Worm (Caenorhabditis elegans) whole organism, mixed stage, embryonic: ENCODE measurements around the gene ceh-49.

Experiments used
- M03D4.4 ChIP-seq: sonication (generic microtip); optimal IDR thresholded peaks from 2 replicates; lab custom pipeline; 2017; ENCODE audit warnings: mild to moderate bottlenecking, missing genetic modification characterization, missing compliant biosample characterization
- bed-3 ChIP-seq: fragments of 200-800 bp; sonication (Bioruptor generic); optimal IDR thresholded peaks from 3 replicates; lab custom pipeline; 2018; ENCODE audit warnings: mild to moderate bottlenecking, missing genetic modification characterization, moderate library complexity, missing compliant biosample characterization
- blmp-1 ChIP-seq: fragments of 150-350 bp; optimal IDR thresholded peaks from 2 replicates; lab custom pipeline; 2014; ENCODE audit warnings: missing biosample characterization, missing genetic modification characterization
- ceh-43 ChIP-seq: fragments of 200-800 bp; sonication (Bioruptor generic); optimal IDR thresholded peaks from 2 replicates; lab custom pipeline; 2018; ENCODE audit warnings: mild to moderate bottlenecking, missing genetic modification characterization, moderate library complexity, missing compliant biosample characterization
- ceh-83 ChIP-seq: fragments of 200-800 bp; sonication (Bioruptor generic); optimal IDR thresholded peaks from 2 replicates; lab custom pipeline; 2018; ENCODE audit warnings: mild to moderate bottlenecking, missing genetic modification characterization, missing compliant biosample characterization
- cnd-1 ChIP-seq: fragments of 200-800 bp; sonication (Bioruptor generic); optimal IDR thresholded peaks from 2 replicates; lab custom pipeline; 2018; ENCODE audit warnings: mild to moderate bottlenecking, missing genetic modification characterization, missing compliant biosample characterization
- drap-1 ChIP-seq: fragments of 200-800 bp; sonication (Bioruptor generic); optimal IDR thresholded peaks from 3 replicates; lab custom pipeline; 2018; ENCODE audit warnings: mild to moderate bottlenecking, missing genetic modification characterization, missing compliant biosample characterization
- elt-1 ChIP-seq: sonication (generic microtip); optimal IDR thresholded peaks from 2 replicates; lab custom pipeline; 2017; ENCODE audit warnings: missing genetic modification characterization, mild to moderate bottlenecking, missing compliant biosample characterization, antibody characterized with exemption, moderate library complexity, borderline replicate concordance; ENCODE audit not compliant: insufficient read depth
- elt-3 ChIP-seq: fragments of 150-350 bp; optimal IDR thresholded peaks from 2 replicates; lab custom pipeline; 2014; ENCODE audit warnings: missing biosample characterization, missing genetic modification characterization
- flh-1 ChIP-seq: fragments of 200-800 bp; sonication (Bioruptor generic); optimal IDR thresholded peaks from 2 replicates; lab custom pipeline; 2018; ENCODE audit warnings: mild to moderate bottlenecking, missing genetic modification characterization, moderate library complexity, missing compliant biosample characterization
- lin-13 ChIP-seq: fragments of 150-350 bp; optimal IDR thresholded peaks from 2 replicates; lab custom pipeline; 2014; ENCODE audit warnings: missing biosample characterization, missing genetic modification characterization
- lin-32 ChIP-seq: fragments of 200-800 bp; sonication (Bioruptor generic); optimal IDR thresholded peaks from 2 replicates; lab custom pipeline; 2018; ENCODE audit warnings: mild to moderate bottlenecking, missing genetic modification characterization, missing compliant biosample characterization
- lsy-2 ChIP-seq: fragments of 150-350 bp; optimal IDR thresholded peaks from 2 replicates; lab custom pipeline; 2014; ENCODE audit warnings: missing biosample characterization, missing genetic modification characterization
- mab-5 ChIP-seq: fragments of 150-350 bp; optimal IDR thresholded peaks from 2 replicates; lab custom pipeline; 2014; ENCODE audit warnings: missing biosample characterization, missing genetic modification characterization
- mep-1 ChIP-seq: fragments of 150-350 bp; optimal IDR thresholded peaks from 2 replicates; lab custom pipeline; 2017; ENCODE audit warnings: missing biosample characterization, missing genetic modification reagents, missing genetic modification characterization, inconsistent platforms
- mls-2 ChIP-seq: sonication (generic microtip); optimal IDR thresholded peaks from 2 replicates; lab custom pipeline; 2016; ENCODE audit warnings: mild to moderate bottlenecking, missing genetic modification characterization, moderate library complexity, missing compliant biosample characterization
- nhr-12 ChIP-seq: fragments of 150-350 bp; optimal IDR thresholded peaks from 2 replicates; lab custom pipeline; 2014; ENCODE audit warnings: missing biosample characterization, missing genetic modification characterization
- nhr-2 ChIP-seq: fragments of 150-350 bp; optimal IDR thresholded peaks from 2 replicates; lab custom pipeline; 2014; ENCODE audit warnings: missing biosample characterization, missing genetic modification characterization
- nhr-237 ChIP-seq: fragments of 150-350 bp; optimal IDR thresholded peaks from 2 replicates; lab custom pipeline; 2014; ENCODE audit warnings: missing biosample characterization, missing genetic modification characterization
- nhr-28 ChIP-seq: fragments of 150-350 bp; optimal IDR thresholded peaks from 2 replicates; lab custom pipeline; 2014; ENCODE audit warnings: missing biosample characterization, missing genetic modification characterization
- sem-2 ChIP-seq: fragments of 200-800 bp; sonication (Bioruptor generic); optimal IDR thresholded peaks from 2 replicates; lab custom pipeline; 2018; ENCODE audit warnings: mild to moderate bottlenecking, missing genetic modification characterization, missing compliant biosample characterization
- snpc-4 ChIP-seq: fragments of 150-350 bp; optimal IDR thresholded peaks from 2 replicates; lab custom pipeline; 2014; ENCODE audit warnings: missing biosample characterization, missing genetic modification characterization
- sptf-1 ChIP-seq: sonication (generic microtip); optimal IDR thresholded peaks from 2 replicates; lab custom pipeline; 2017; ENCODE audit warnings: mild to moderate bottlenecking, missing genetic modification characterization, moderate library complexity, missing compliant biosample characterization
- tbx-8 ChIP-seq: fragments of 200-800 bp; sonication (Bioruptor generic); optimal IDR thresholded peaks from 2 replicates; lab custom pipeline; 2018; ENCODE audit warnings: mild to moderate bottlenecking, missing genetic modification characterization, moderate library complexity, missing compliant biosample characterization
- unc-120 ChIP-seq: sonication (generic microtip); optimal IDR thresholded peaks from 2 replicates; lab custom pipeline; 2017; ENCODE audit warnings: missing genetic modification characterization, missing compliant biosample characterization; ENCODE audit not compliant: poor library complexity, severe bottlenecking
- unc-39 ChIP-seq: fragments of 150-350 bp; optimal IDR thresholded peaks from 2 replicates; lab custom pipeline; 2014; ENCODE audit warnings: missing biosample characterization, missing genetic modification characterization
- unc-62 ChIP-seq: fragments of 150-350 bp; optimal IDR thresholded peaks from 2 replicates; lab custom pipeline; 2014; ENCODE audit warnings: missing biosample characterization, missing genetic modification reagents, missing genetic modification characterization
- zip-8 ChIP-seq: fragments of 150-350 bp; optimal IDR thresholded peaks from 2 replicates; lab custom pipeline; 2014; ENCODE audit warnings: missing biosample characterization, missing genetic modification characterization
- ztf-11 ChIP-seq: fragments of 150-350 bp; optimal IDR thresholded peaks from 2 replicates; lab custom pipeline; 2014; ENCODE audit warnings: missing biosample characterization, missing genetic modification characterization

Gene ceh-49

DNA sequence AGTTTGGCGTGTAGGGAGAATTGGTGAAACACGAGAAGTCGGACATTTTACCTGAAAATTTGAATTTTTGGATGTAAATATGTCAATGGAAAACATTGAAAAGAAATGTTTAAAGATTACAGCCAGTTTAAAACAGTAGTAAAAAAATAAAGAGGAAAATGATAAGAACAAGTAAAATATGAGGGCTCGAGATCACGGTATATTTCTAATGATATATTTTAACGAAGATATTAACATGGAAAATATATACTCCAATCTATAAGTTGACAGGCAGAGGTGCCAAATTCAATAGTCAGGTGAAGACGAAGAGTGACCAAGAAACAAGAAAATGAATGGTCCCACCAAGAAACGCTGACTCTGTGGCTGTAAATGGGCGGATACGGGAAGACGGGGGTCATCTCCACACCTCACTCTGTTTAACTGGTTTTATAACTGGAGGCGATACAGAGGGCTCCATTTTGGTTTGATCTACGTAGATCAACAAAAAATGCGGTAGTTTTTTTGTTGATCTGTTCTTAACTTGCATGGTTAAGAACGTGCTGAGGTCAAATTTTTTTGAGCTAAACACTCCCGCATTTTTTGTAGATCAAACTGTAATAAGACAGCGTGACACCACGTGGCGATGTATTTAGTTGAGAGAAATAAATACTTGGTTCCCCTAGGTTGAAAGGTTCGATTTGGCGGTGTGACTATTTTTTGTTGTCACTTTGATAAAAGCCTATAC lies at the start of gene ceh-49:
Gene ceh-49 (minus strand): TSS at position 51 of the 724 bp plus-strand sequence.
- no peak for TF ChIP-seq M03D4.4 (tag; lab: Kevin White, UChicago)
- TF ChIP-seq ztf-11 (tag; lab: Kevin White, UChicago): no peak
- TF ChIP-seq flh-1 (GFP tag; lab: Kevin White, UChicago): no peak
- no peak for TF ChIP-seq sem-2 (GFP tag; lab: Kevin White, UChicago)
- TF ChIP-seq lin-13 (tag; lab: Kevin White, UChicago): no peak
- TF ChIP-seq nhr-12 (tag; lab: Kevin White, UChicago): no peak
- no peak for TF ChIP-seq nhr-2 (tag; lab: Kevin White, UChicago)
- no peak for TF ChIP-seq mls-2 (tag; lab: Kevin White, UChicago)
- no peak for TF ChIP-seq unc-120 (tag; lab: Kevin White, UChicago)
- TF ChIP-seq elt-1 (tag; lab: Kevin White, UChicago): no peak

ce11 chrV:6138167-6138566 lies 18.2 kb upstream of the ceh-49 start:
- no peak for TF ChIP-seq nhr-28 (tag; lab: Kevin White, UChicago)
- no peak for TF ChIP-seq blmp-1 (tag; lab: Kevin White, UChicago)
- TF ChIP-seq lin-32 (GFP tag; lab: Kevin White, UChicago): no peak
- TF ChIP-seq zip-8 (tag; lab: Kevin White, UChicago): no peak
- no peak for TF ChIP-seq unc-62 (GFP tag; lab: Kevin White, UChicago)
- TF ChIP-seq drap-1 (GFP tag; lab: Kevin White, UChicago): no peak
- no peak for TF ChIP-seq ceh-83 (GFP tag; lab: Kevin White, UChicago)
- TF ChIP-seq nhr-2 (tag; lab: Kevin White, UChicago): no peak
- TF ChIP-seq bed-3 (GFP tag; lab: Kevin White, UChicago): no peak
- TF ChIP-seq mab-5: no peak
- no peak for TF ChIP-seq nhr-237 (tag; lab: Kevin White, UChicago)
- no peak for TF ChIP-seq mep-1 (tag; lab: Kevin White, UChicago)
- TF ChIP-seq M03D4.4 (tag; lab: Kevin White, UChicago): no peak
- no peak for TF ChIP-seq unc-39 (tag; lab: Kevin White, UChicago)
- no peak for TF ChIP-seq sptf-1
- TF ChIP-seq, all 35 proteins: peak for 0

ce11 chrV:6135428-6135827 lies 15.4 kb upstream of the ceh-49 start:
- TF ChIP-seq sem-2 (GFP tag; lab: Kevin White, UChicago) (no peak), unc-62 (GFP tag; lab: Kevin White, UChicago) (no peak), elt-1 (tag; lab: Kevin White, UChicago) (no peak), lin-32 (GFP tag; lab: Kevin White, UChicago) (no peak), elt-3 (tag; lab: Kevin White, UChicago) (no peak), ceh-43 (GFP tag; lab: Kevin White, UChicago) (no peak), nhr-237 (tag; lab: Kevin White, UChicago) (no peak), blmp-1 (tag; lab: Kevin White, UChicago) (no peak), unc-120 (tag; lab: Kevin White, UChicago) (no peak), unc-39 (tag; lab: Kevin White, UChicago) (no peak), drap-1 (GFP tag; lab: Kevin White, UChicago) (no peak), nhr-2 (tag; lab: Kevin White, UChicago) (no peak), snpc-4 (tag; lab: Kevin White, UChicago) (no peak), mep-1 (tag; lab: Kevin White, UChicago) (no peak), sptf-1 (no peak), M03D4.4 (tag; lab: Kevin White, UChicago) (no peak), nhr-12 (tag; lab: Kevin White, UChicago) (no peak)

DNA sequence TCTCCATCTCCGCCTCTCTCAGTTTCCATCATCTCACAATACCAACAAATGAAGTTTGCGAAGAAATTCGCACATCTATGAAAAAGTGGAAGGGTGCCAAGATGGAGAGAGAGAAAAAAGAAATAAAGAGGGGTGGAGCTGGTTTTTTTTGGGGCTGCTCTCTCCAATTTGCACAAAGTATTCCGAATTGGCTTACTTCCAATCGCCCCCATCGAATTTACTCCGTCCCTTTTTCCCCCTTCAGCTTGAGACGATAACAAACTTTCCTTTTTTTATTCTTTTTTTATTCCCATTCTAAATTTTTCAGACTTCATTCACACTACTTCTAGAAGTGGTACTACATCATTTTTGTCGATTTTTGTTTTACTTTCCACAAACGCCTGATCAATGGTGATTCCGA lies 11.1 kb upstream of the ceh-49 start, which contains the start of gene exp-2:
Gene exp-2 (plus strand): TSS at position 301 of the 400 bp plus-strand sequence.
- no peak for TF ChIP-seq mab-5
- no peak for TF ChIP-seq tbx-8 (GFP tag; lab: Kevin White, UChicago)
- TF ChIP-seq ceh-83 (GFP tag; lab: Kevin White, UChicago): no peak
- no peak for TF ChIP-seq lsy-2 (tag; lab: Kevin White, UChicago)
- no peak for TF ChIP-seq mls-2 (tag; lab: Kevin White, UChicago)
- no peak for TF ChIP-seq cnd-1 (tag; lab: Kevin White, UChicago)
